Fruit fly (Drosophila melanogaster): Measurements from ENCODE around the gene Bx42.

DNA sequence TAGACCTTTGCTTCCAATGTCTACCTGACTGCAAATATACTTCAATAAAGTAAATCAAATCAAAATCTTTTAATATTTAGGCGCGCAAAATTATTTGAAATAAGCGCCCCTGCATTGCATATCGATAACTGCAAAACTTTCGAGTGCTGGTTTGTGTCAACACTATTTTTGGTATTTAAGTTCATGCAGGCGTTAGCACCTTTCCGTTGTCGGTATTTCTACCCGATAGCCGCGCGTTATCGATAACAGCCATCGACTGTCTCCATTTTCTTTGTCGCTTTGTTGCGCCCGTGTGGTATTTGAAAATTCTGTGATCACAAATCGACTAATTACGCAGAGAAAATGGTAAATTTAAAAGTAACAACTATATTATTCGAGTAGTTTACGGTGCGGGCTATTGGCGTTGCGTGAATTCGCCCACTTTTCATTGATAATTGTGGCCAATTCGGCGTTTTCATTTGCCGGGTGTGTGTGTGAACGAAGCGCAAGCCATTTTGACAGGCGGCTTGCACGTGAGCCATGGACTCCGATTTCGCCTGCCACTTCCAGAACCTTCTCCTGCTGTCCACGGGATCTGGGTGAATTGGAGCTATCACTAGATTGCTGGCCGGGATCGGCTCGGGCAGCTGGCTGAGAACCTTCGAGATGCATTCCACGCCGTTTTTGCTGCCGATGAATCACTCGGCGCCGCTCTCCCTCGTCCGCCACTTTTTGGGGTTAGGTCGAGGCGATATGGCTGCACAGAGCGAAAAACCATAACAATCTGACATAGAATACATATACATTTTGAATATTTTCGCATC, 16.9 kb downstream of the Bx42 start, which contains the start of gene CCT2:
- TF ChIP-seq CG10348 (GFP tag; IDR thresholded peaks at IDR 0.05) = no peak
- no peak for TF ChIP-seq Snoo (tag; optimal IDR thresholded peaks at IDR 0.05)
- TF ChIP-seq CG15710 (tag; optimal IDR thresholded peaks at IDR 0.05) = no peak
- TF ChIP-seq Ets98B (GFP tag; IDR thresholded peaks at IDR 0.05) = no peak
- TF ChIP-seq CG9948 (tag; optimal IDR thresholded peaks at IDR 0.05) = no peak
- TF ChIP-seq Pif1B (GFP tag; optimal IDR thresholded peaks at IDR 0.05) = no peak
- TF ChIP-seq CG32121 (GFP tag; IDR thresholded peaks at IDR 0.05) = no peak
- TF ChIP-seq CG8301 (tag; optimal IDR thresholded peaks at IDR 0.05) = no peak
- no peak for TF ChIP-seq CG13204 (GFP tag; optimal IDR thresholded peaks at IDR 0.05)

All from whole organism, pupa.